Fruit fly (Drosophila melanogaster) whole organism, embryonic: ENCODE results near the gene beta4GalT7.

Experiments used
- Antp ChIP-seq: fragments of 200-800 bp; sonication (Bioruptor generic); optimal IDR thresholded peaks from 3 replicates; lab custom pipeline; 2016; ENCODE audit warnings: missing biosample characterization, missing genetic modification characterization
- Atf6 ChIP-seq: fragments of 200-800 bp; sonication (Bioruptor generic); IDR thresholded peaks from 2 replicates; pipeline ENCODE4 v1.3.6; 2022; ENCODE audit warnings: missing biosample characterization, missing genetic modification characterization
- B-H2 ChIP-seq: fragments of 200-800 bp; sonication (Bioruptor generic); optimal IDR thresholded peaks from 2 replicates; lab custom pipeline; 2018; ENCODE audit warnings: missing biosample characterization, mild to moderate bottlenecking, missing genetic modification characterization
- CG11695 ChIP-seq: fragments of 200-800 bp; sonication (Bioruptor generic); IDR thresholded peaks from 3 replicates; pipeline ENCODE4 v1.3.6; 2022; ENCODE audit warnings: missing biosample characterization, missing genetic modification characterization
- CG12659 ChIP-seq: fragments of 200-800 bp; sonication (Bioruptor generic); optimal IDR thresholded peaks from 3 replicates; lab custom pipeline; 2017; ENCODE audit warnings: mild to moderate bottlenecking, missing biosample characterization, missing genetic modification reagents, missing genetic modification characterization
- CG13424 ChIP-seq: fragments of 200-800 bp; sonication (Bioruptor generic); optimal IDR thresholded peaks from 2 replicates; lab custom pipeline; 2019; ENCODE audit warnings: missing biosample characterization, mild to moderate bottlenecking, missing genetic modification characterization, moderate library complexity
- CG13775 ChIP-seq: fragments of 200-800 bp; sonication (Bioruptor generic); optimal IDR thresholded peaks from 3 replicates; lab custom pipeline; 2017; ENCODE audit warnings: missing biosample characterization, mild to moderate bottlenecking, missing genetic modification characterization
- CG14441 ChIP-seq: fragments of 200-800 bp; sonication (Bioruptor generic); IDR thresholded peaks from 2 replicates; pipeline ENCODE4 v1.3.6; 2022; ENCODE audit warnings: missing biosample characterization, missing genetic modification characterization
- CG15514 ChIP-seq: fragments of 200-800 bp; sonication (Bioruptor generic); optimal IDR thresholded peaks from 3 replicates; lab custom pipeline; 2017; ENCODE audit warnings: missing biosample characterization, missing genetic modification characterization, mild to moderate bottlenecking, moderate library complexity, missing genetic modification reagents
- CG15696 ChIP-seq: fragments of 200-800 bp; sonication (Bioruptor generic); optimal IDR thresholded peaks from 2 replicates; lab custom pipeline; 2019; ENCODE audit warnings: missing biosample characterization, mild to moderate bottlenecking, missing genetic modification characterization, moderate library complexity
- CG17385 ChIP-seq: fragments of 200-800 bp; sonication (Bioruptor generic); optimal IDR thresholded peaks from 3 replicates; lab custom pipeline; 2018; ENCODE audit warnings: missing biosample characterization, mild to moderate bottlenecking, missing genetic modification characterization
- CG17912 ChIP-seq: fragments of 200-800 bp; sonication (Bioruptor generic); optimal IDR thresholded peaks from 2 replicates; lab custom pipeline; 2018; ENCODE audit warnings: missing biosample characterization, mild to moderate bottlenecking, missing genetic modification characterization
- CG18262 ChIP-seq: fragments of 200-800 bp; optimal IDR thresholded peaks from 3 replicates; lab custom pipeline; 2019; ENCODE audit warnings: missing biosample characterization, mild to moderate bottlenecking, missing genetic modification characterization, moderate library complexity
- CG18476 ChIP-seq: fragments of 200-800 bp; sonication (Bioruptor generic); optimal IDR thresholded peaks from 2 replicates; lab custom pipeline; 2016; ENCODE audit warnings: missing biosample characterization, mild to moderate bottlenecking, missing genetic modification characterization
- CG18619 ChIP-seq: fragments of 200-800 bp; sonication (Bioruptor generic); optimal IDR thresholded peaks from 3 replicates; lab custom pipeline; 2017; ENCODE audit warnings: missing biosample characterization, mild to moderate bottlenecking, missing genetic modification characterization
- CG2712 ChIP-seq: fragments of 200-800 bp; optimal IDR thresholded peaks from 3 replicates; lab custom pipeline; 2019; ENCODE audit warnings: missing biosample characterization, mild to moderate bottlenecking, missing genetic modification characterization, moderate library complexity
- CG30020 ChIP-seq: fragments of 200-800 bp; optimal IDR thresholded peaks from 2 replicates; lab custom pipeline; 2019; ENCODE audit warnings: missing biosample characterization, mild to moderate bottlenecking, missing genetic modification characterization, moderate library complexity
- CG31224 ChIP-seq: fragments of 200-800 bp; sonication (Bioruptor generic); IDR thresholded peaks from 2 replicates; pipeline ENCODE4 v1.3.6; 2022; ENCODE audit warnings: missing biosample characterization, missing genetic modification characterization
- CG4360 ChIP-seq: fragments of 200-800 bp; sonication (Bioruptor generic); IDR thresholded peaks from 2 replicates; pipeline ENCODE4 v1.3.6; 2022; ENCODE audit warnings: missing biosample characterization, missing genetic modification characterization
- CG43689 ChIP-seq: fragments of 200-800 bp; sonication (Bioruptor generic); IDR thresholded peaks from 2 replicates; pipeline ENCODE4 v1.3.6; 2022; ENCODE audit warnings: missing biosample characterization, missing genetic modification characterization
- CG4617 ChIP-seq: fragments of 200-800 bp; sonication (Bioruptor generic); optimal IDR thresholded peaks from 3 replicates; lab custom pipeline; 2016; ENCODE audit warnings: missing biosample characterization, missing genetic modification characterization, borderline replicate concordance
- CG6683 ChIP-seq: fragments of 200-800 bp; sonication (Bioruptor generic); optimal IDR thresholded peaks from 2 replicates; lab custom pipeline; 2017; ENCODE audit warnings: missing biosample characterization, mild to moderate bottlenecking, missing genetic modification characterization, missing genetic modification reagents
- CG7357 ChIP-seq: fragments of 200-800 bp; sonication (Bioruptor generic); IDR thresholded peaks from 3 replicates; pipeline ENCODE4 v1.3.6; 2022; ENCODE audit warnings: missing biosample characterization, missing genetic modification characterization
- CG9609 ChIP-seq: fragments of 200-800 bp; sonication (Bioruptor generic); optimal IDR thresholded peaks from 3 replicates; lab custom pipeline; 2016; ENCODE audit warnings: missing biosample characterization, missing genetic modification characterization
- CG9797 ChIP-seq: fragments of 200-800 bp; sonication (Bioruptor generic); optimal IDR thresholded peaks from 3 replicates; lab custom pipeline; 2018; ENCODE audit warnings: missing biosample characterization, mild to moderate bottlenecking, missing genetic modification characterization
- Eip74EF ChIP-seq, 2 experiments: fragments of 200-800 bp in 1 of 2; fragments of >200 bp in 1 of 2; sonication (Bioruptor generic) in 1 of 2; optimal IDR thresholded peaks; 2 replicates each; lab custom pipeline; 2017 to 2019; ENCODE audit warnings: missing biosample characterization in 2 of 2, missing genetic modification characterization in 2 of 2, mild to moderate bottlenecking in 1 of 2, moderate library complexity in 1 of 2
- Kr ChIP-seq: fragments of 200-800 bp; sonication (Bioruptor generic); optimal IDR thresholded peaks from 2 replicates; lab custom pipeline; 2017; ENCODE audit warnings: missing biosample characterization, mild to moderate bottlenecking, missing genetic modification characterization
- Lpt ChIP-seq: fragments of >200 bp; optimal IDR thresholded peaks from 2 replicates; lab custom pipeline; 2018; ENCODE audit warnings: missing biosample characterization, missing genetic modification characterization
- PHDP ChIP-seq: fragments of 200-800 bp; sonication (Bioruptor generic); optimal IDR thresholded peaks from 3 replicates; lab custom pipeline; 2018; ENCODE audit warnings: missing biosample characterization, mild to moderate bottlenecking, missing genetic modification characterization, moderate library complexity
- Poxn ChIP-seq: fragments of 200-800 bp; sonication (Bioruptor generic); IDR thresholded peaks from 2 replicates; pipeline ENCODE4 v1.3.6; 2022; ENCODE audit warnings: missing biosample characterization, missing genetic modification characterization
- Rx ChIP-seq: fragments of 200-800 bp; sonication (Bioruptor generic); IDR thresholded peaks from 2 replicates; pipeline ENCODE4 v1.3.6; 2022; ENCODE audit warnings: missing biosample characterization, missing genetic modification characterization
- Tbp ChIP-seq: fragments of >200 bp; optimal IDR thresholded peaks from 2 replicates; lab custom pipeline; 2018; ENCODE audit warnings: missing biosample characterization, missing genetic modification characterization
- ato ChIP-seq: fragments of 200-800 bp; sonication (Bioruptor generic); IDR thresholded peaks from 2 replicates; pipeline ENCODE4 v1.3.6; 2022; ENCODE audit warnings: missing biosample characterization, missing genetic modification characterization; ENCODE audit not compliant: partially characterized antibody
- bsh ChIP-seq, 2 experiments: fragments of 200-800 bp; sonication (Bioruptor generic); optimal IDR thresholded peaks; 2 replicates each; lab custom pipeline; 2017 to 2018; ENCODE audit warnings: mild to moderate bottlenecking in 2 of 2, missing biosample characterization in 2 of 2, missing genetic modification characterization in 2 of 2, moderate library complexity in 1 of 2
- crol ChIP-seq: fragments of 200-800 bp; sonication (Bioruptor generic); IDR thresholded peaks from 2 replicates; pipeline ENCODE4 v1.3.6; 2022; ENCODE audit warnings: missing biosample characterization, missing genetic modification characterization
- danr ChIP-seq: fragments of 200-800 bp; sonication (Bioruptor generic); IDR thresholded peaks from 2 replicates; pipeline ENCODE4 v1.3.6; 2022; ENCODE audit warnings: missing biosample characterization, missing genetic modification characterization
- dati ChIP-seq: fragments of 200-800 bp; sonication (Bioruptor generic); IDR thresholded peaks from 2 replicates; pipeline ENCODE4 v1.3.6; 2022; ENCODE audit warnings: missing biosample characterization, missing genetic modification characterization
- fd64A ChIP-seq: fragments of 200-800 bp; sonication (Bioruptor generic); optimal IDR thresholded peaks from 3 replicates; lab custom pipeline; 2018; ENCODE audit warnings: missing biosample characterization, mild to moderate bottlenecking, missing genetic modification characterization
- gsb ChIP-seq: fragments of 200-800 bp; sonication (Bioruptor generic); IDR thresholded peaks from 2 replicates; pipeline ENCODE4 v1.3.6; 2022; ENCODE audit warnings: missing biosample characterization, missing genetic modification characterization
- kni ChIP-seq: fragments of 200-800 bp; sonication (Bioruptor generic); optimal IDR thresholded peaks from 3 replicates; lab custom pipeline; 2017; ENCODE audit warnings: mild to moderate bottlenecking, missing biosample characterization, missing genetic modification reagents, missing genetic modification characterization
- lola ChIP-seq, 3 experiments: fragments of >200 bp in 2 of 3; fragments of 200-800 bp in 1 of 3; sonication (Bioruptor generic) in 1 of 3; optimal IDR thresholded peaks; 2 replicates each; lab custom pipeline; 2017 to 2019; ENCODE audit warnings: missing biosample characterization in 3 of 3, missing genetic modification characterization in 3 of 3, mild to moderate bottlenecking in 1 of 3, moderate library complexity in 1 of 3
- pb ChIP-seq: fragments of 200-800 bp; sonication (Bioruptor generic); optimal IDR thresholded peaks from 3 replicates; lab custom pipeline; 2016; ENCODE audit warnings: missing biosample characterization, missing genetic modification characterization
- peb ChIP-seq: fragments of 200-800 bp; sonication (Bioruptor generic); IDR thresholded peaks from 2 replicates; pipeline ENCODE4 v1.3.6; 2022; ENCODE audit warnings: missing biosample characterization, missing genetic modification characterization
- pzg ChIP-seq: fragments of 200-800 bp; sonication (Bioruptor generic); optimal IDR thresholded peaks from 3 replicates; lab custom pipeline; 2018; ENCODE audit warnings: missing biosample characterization, mild to moderate bottlenecking, missing genetic modification characterization, moderate library complexity
- repo ChIP-seq: fragments of 200-800 bp; sonication (Bioruptor generic); optimal IDR thresholded peaks from 2 replicates; lab custom pipeline; 2016; ENCODE audit warnings: missing biosample characterization, missing genetic modification characterization
- so ChIP-seq: fragments of 200-800 bp; sonication (Bioruptor generic); IDR thresholded peaks from 3 replicates; pipeline ENCODE4 v1.3.6; 2022; ENCODE audit warnings: missing biosample characterization, missing genetic modification characterization
- tll ChIP-seq, 2 experiments: fragments of 200-800 bp in 1 of 2; fragments of >200 bp in 1 of 2; sonication (Bioruptor generic) in 1 of 2; optimal IDR thresholded peaks; 2 replicates each; lab custom pipeline; 2017 to 2019; ENCODE audit warnings: missing biosample characterization in 2 of 2, missing genetic modification characterization in 2 of 2, mild to moderate bottlenecking in 1 of 2, moderate library complexity in 1 of 2
- tna ChIP-seq: fragments of 200-800 bp; sonication (Bioruptor generic); IDR thresholded peaks from 2 replicates; pipeline ENCODE4 v1.3.6; 2022; ENCODE audit warnings: missing biosample characterization, missing genetic modification characterization; ENCODE audit not compliant: partially characterized antibody
- trem ChIP-seq: fragments of 200-800 bp; optimal IDR thresholded peaks from 3 replicates; lab custom pipeline; 2019; ENCODE audit warnings: missing biosample characterization, mild to moderate bottlenecking, missing genetic modification characterization, moderate library complexity
- vvl ChIP-seq: fragments of 200-800 bp; sonication (Bioruptor generic); IDR thresholded peaks from 2 replicates; pipeline ENCODE4 v1.3.6; 2022; ENCODE audit warnings: missing biosample characterization, missing genetic modification characterization
- wdn ChIP-seq: fragments of 200-800 bp; sonication (Bioruptor generic); IDR thresholded peaks from 2 replicates; pipeline ENCODE4 v1.3.6; 2022; ENCODE audit warnings: missing biosample characterization, missing genetic modification characterization

Gene beta4GalT7

DNA sequence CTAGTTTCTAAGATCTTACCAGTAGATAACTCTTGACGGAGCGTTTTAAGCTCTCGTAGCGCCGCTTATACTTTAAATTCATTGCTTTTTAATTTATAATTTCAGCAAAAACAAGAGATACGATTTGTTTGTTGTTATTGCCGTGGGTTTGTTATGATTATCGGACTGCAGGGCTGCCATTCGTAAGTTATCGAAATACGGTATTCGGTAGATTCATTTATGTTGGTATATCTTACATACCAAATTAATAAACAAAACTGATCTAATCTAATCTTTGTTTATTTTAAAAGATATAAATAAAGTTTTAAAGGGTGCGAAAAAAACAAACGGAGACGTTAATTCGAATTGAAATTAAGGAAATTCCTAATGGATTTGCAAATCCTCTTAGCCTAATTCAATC lies 33.0 kb downstream of the beta4GalT7 start, which contains the start of the genes CG31111 and stac (continued):
- TF ChIP-seq CG17385 (GFP tag; lab: Kevin White, UChicago) (peak; percentile 19), fd64A (GFP tag; lab: Kevin White, UChicago) (no peak), repo (GFP tag; lab: Kevin White, UChicago) (no peak), CG11695 (GFP tag; lab: Robert Waterston, UW) (no peak), Lpt (GFP tag; lab: Kevin White, UChicago) (no peak), CG2712 (peak; percentile 5), CG12659 (GFP tag; lab: Kevin White, UChicago) (peak; percentile 31), CG14441 (GFP tag; lab: Robert Waterston, UW) (no peak), ato (no peak), CG18262 (no peak), Eip74EF (GFP tag; optimal IDR thresholded peaks at IDR 0.05; lab: Kevin White, UChicago) (peak in 1 of 2 experiments; percentile 10), CG18476 (GFP tag; lab: Kevin White, UChicago) (no peak), B-H2 (no peak), CG6683 (no peak), pb (no peak), Rx (no peak), kni (GFP tag; lab: Kevin White, UChicago) (no peak), CG4360 (GFP tag; lab: Robert Waterston, UW) (peak; percentile 66; the same call in 1 of the 2 replicates), trem (peak; percentile 90), Atf6 (no peak), lola (GFP tag; optimal IDR thresholded peaks at IDR 0.05; lab: Kevin White, UChicago) (no peak), tll (GFP tag; optimal IDR thresholded peaks at IDR 0.05; lab: Kevin White, UChicago) (no peak), peb (GFP tag; lab: Robert Waterston, UW) (no peak), CG13775 (GFP tag; lab: Kevin White, UChicago) (no peak), Antp (no peak), wdn (GFP tag; lab: Robert Waterston, UW) (no peak), CG30020 (tag; lab: Kevin White, UChicago) (peak; percentile 76), CG15696 (tag; lab: Kevin White, UChicago) (no peak), CG9797 (GFP tag; lab: Kevin White, UChicago) (peak; percentile 46), CG13424 (tag; lab: Kevin White, UChicago) (no peak), Kr (GFP tag; lab: Kevin White, UChicago) (no peak), Poxn (GFP tag; lab: Robert Waterston, UW) (no peak), crol (GFP tag; lab: Robert Waterston, UW) (no peak), gsb (GFP tag; lab: Robert Waterston, UW) (no peak), CG7357 (GFP tag; lab: Robert Waterston, UW) (no peak), pzg (GFP tag; lab: Kevin White, UChicago) (peak; percentile 44), CG43689 (no peak), bsh (GFP tag; optimal IDR thresholded peaks at IDR 0.05; lab: Kevin White, UChicago) (no peak), vvl (GFP tag; lab: Robert Waterston, UW) (no peak), so (GFP tag; lab: Robert Waterston, UW) (no peak), tna (GFP tag; lab: Robert Waterston, UW) (no peak), CG15514 (GFP tag; lab: Kevin White, UChicago) (no peak), PHDP (tag; lab: Kevin White, UChicago) (peak; percentile 20), CG17912 (GFP tag; lab: Kevin White, UChicago) (no peak), dati (no peak), CG18619 (GFP tag; lab: Kevin White, UChicago) (no peak), CG4617 (peak; percentile 4), CG31224 (no peak), danr (GFP tag; lab: Robert Waterston, UW) (no peak), CG9609 (GFP tag; lab: Kevin White, UChicago) (no peak), Tbp (GFP tag; lab: Kevin White, UChicago) (no peak)
